Worm (Caenorhabditis elegans) whole organism, early embryonic: Measurements from ENCODE around the gene ric-7.

Experiments
- ceh-36 ChIP-seq: sonication (generic microtip); optimal IDR thresholded peaks from 2 replicates; lab custom pipeline; 2016; ENCODE audit warnings: missing genetic modification characterization, inconsistent platforms, missing compliant biosample characterization
- flt-1 ChIP-seq: fragments of 200-800 bp; sonication (Bioruptor generic); IDR thresholded peaks from 2 replicates; pipeline ENCODE4 v1.3.6; 2022; ENCODE audit warnings: missing genetic modification characterization, missing compliant biosample characterization
- hmbx-1 ChIP-seq: sonication (generic microtip); optimal IDR thresholded peaks from 2 replicates; lab custom pipeline; 2016; ENCODE audit warnings: mild to moderate bottlenecking, missing genetic modification characterization, missing compliant biosample characterization
- sea-1 ChIP-seq: fragments of 200-800 bp; sonication (Bioruptor generic); conservative IDR thresholded peaks from 2 replicates; pipeline ENCODE4 v1.3.6; 2022; ENCODE audit warnings: missing genetic modification characterization, missing compliant biosample characterization
- tbx-11 ChIP-seq: fragments of 200-800 bp; sonication (Bioruptor generic); IDR thresholded peaks from 2 replicates; pipeline ENCODE4 v1.3.6; 2022; ENCODE audit warnings: missing genetic modification characterization, missing compliant biosample characterization

DNA sequence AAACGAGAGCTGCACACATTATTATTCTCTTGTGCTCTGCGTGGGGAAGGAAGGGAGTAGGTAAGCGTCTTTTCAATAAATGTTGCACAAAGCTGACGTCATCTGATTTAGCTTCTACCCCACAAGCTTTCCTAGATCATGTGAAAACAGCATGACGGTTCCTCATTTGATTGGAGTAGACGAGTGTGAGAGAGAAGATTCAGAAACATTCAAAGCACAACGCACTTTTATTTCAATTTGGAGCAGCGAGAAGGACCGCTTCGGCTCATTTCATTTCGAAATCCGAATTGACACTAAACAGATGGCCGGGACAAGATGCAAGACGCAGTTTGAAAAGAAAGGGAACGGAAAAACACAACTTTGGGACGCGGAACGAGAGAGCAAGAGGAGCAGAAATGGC lies 1.4 kb downstream of the ric-7 start:
- no peak for TF ChIP-seq tbx-11 (GFP tag; lab: Robert Waterston, UW)
- TF ChIP-seq flt-1 (GFP tag; lab: Robert Waterston, UW), result no peak
- no peak for TF ChIP-seq hmbx-1
- TF ChIP-seq sea-1 (GFP tag; lab: Robert Waterston, UW), result no peak
- TF ChIP-seq ceh-36 (tag; lab: Kevin White, UChicago), result no peak
